Fruit fly (Drosophila melanogaster) whole organism, embryonic: ENCODE measurements around the gene BNIP3.

Experiments used
- ATbp ChIP-seq: fragments of 200-800 bp; sonication (Bioruptor generic); optimal IDR thresholded peaks from 2 replicates; lab custom pipeline; 2017; ENCODE audit warnings: missing biosample characterization, mild to moderate bottlenecking, missing genetic modification characterization, missing genetic modification reagents
- Ada2b ChIP-seq: fragments of 200-800 bp; sonication (Bioruptor generic); IDR thresholded peaks from 2 replicates; pipeline ENCODE4 v1.3.6; 2022; ENCODE audit warnings: missing biosample characterization, missing genetic modification characterization
- Antp ChIP-seq: fragments of 200-800 bp; sonication (Bioruptor generic); optimal IDR thresholded peaks from 3 replicates; lab custom pipeline; 2016; ENCODE audit warnings: missing biosample characterization, missing genetic modification characterization
- Bdp1 ChIP-seq: fragments of 200-800 bp; sonication (Bioruptor generic); optimal IDR thresholded peaks from 3 replicates; lab custom pipeline; 2016; ENCODE audit warnings: missing biosample characterization, missing genetic modification characterization
- CG10979 ChIP-seq: fragments of 200-800 bp; sonication (Bioruptor generic); optimal IDR thresholded peaks from 2 replicates; lab custom pipeline; 2018; ENCODE audit warnings: missing biosample characterization, mild to moderate bottlenecking, missing genetic modification characterization, moderate library complexity
- CG12236 ChIP-seq: fragments of 200-800 bp; sonication (Bioruptor generic); optimal IDR thresholded peaks from 2 replicates; lab custom pipeline; 2016; ENCODE audit warnings: missing biosample characterization, missing genetic modification characterization
- CG12942 ChIP-seq: fragments of 200-800 bp; sonication (Bioruptor generic); optimal IDR thresholded peaks from 3 replicates; lab custom pipeline; 2016; ENCODE audit warnings: missing biosample characterization, missing genetic modification characterization
- CG13287 ChIP-seq: fragments of 200-800 bp; sonication (Bioruptor generic); IDR thresholded peaks from 2 replicates; pipeline ENCODE4 v1.3.6; 2022; ENCODE audit warnings: missing biosample characterization, missing genetic modification characterization; ENCODE audit not compliant: partially characterized antibody
- CG16815 ChIP-seq: fragments of 200-800 bp; sonication (Bioruptor generic); optimal IDR thresholded peaks from 3 replicates; lab custom pipeline; 2017; ENCODE audit warnings: missing biosample characterization, mild to moderate bottlenecking, missing genetic modification characterization
- CG2199 ChIP-seq: fragments of 200-800 bp; sonication (Bioruptor generic); IDR thresholded peaks from 3 replicates; pipeline ENCODE4 v1.3.6; 2022; ENCODE audit warnings: missing biosample characterization, missing genetic modification characterization
- CG2875 ChIP-seq: fragments of 200-800 bp; sonication (Bioruptor generic); optimal IDR thresholded peaks from 2 replicates; lab custom pipeline; 2017; ENCODE audit warnings: missing biosample characterization, mild to moderate bottlenecking, missing genetic modification characterization, missing genetic modification reagents
- CG30020 ChIP-seq: fragments of 200-800 bp; optimal IDR thresholded peaks from 2 replicates; lab custom pipeline; 2019; ENCODE audit warnings: missing biosample characterization, mild to moderate bottlenecking, missing genetic modification characterization, moderate library complexity
- CG31224 ChIP-seq: fragments of 200-800 bp; sonication (Bioruptor generic); IDR thresholded peaks from 2 replicates; pipeline ENCODE4 v1.3.6; 2022; ENCODE audit warnings: missing biosample characterization, missing genetic modification characterization
- CG3407 ChIP-seq: fragments of 200-800 bp; sonication (Bioruptor generic); optimal IDR thresholded peaks from 2 replicates; lab custom pipeline; 2018; ENCODE audit warnings: missing biosample characterization, mild to moderate bottlenecking, missing genetic modification characterization
- CG4707 ChIP-seq: fragments of 200-800 bp; sonication (Bioruptor generic); optimal IDR thresholded peaks from 2 replicates; lab custom pipeline; 2018; ENCODE audit warnings: missing biosample characterization, mild to moderate bottlenecking, missing genetic modification characterization, moderate library complexity
- CG4820 ChIP-seq: fragments of 200-800 bp; sonication (Bioruptor generic); optimal IDR thresholded peaks from 3 replicates; lab custom pipeline; 2016; ENCODE audit warnings: missing biosample characterization, missing genetic modification characterization
- CG7372 ChIP-seq: fragments of 200-800 bp; sonication (Bioruptor generic); IDR thresholded peaks from 2 replicates; pipeline ENCODE4 v1.3.6; 2022; ENCODE audit warnings: missing biosample characterization, missing genetic modification characterization
- CG8359 ChIP-seq: fragments of 200-800 bp; sonication (Bioruptor generic); optimal IDR thresholded peaks from 2 replicates; lab custom pipeline; 2017; ENCODE audit warnings: missing biosample characterization, mild to moderate bottlenecking, missing genetic modification characterization, borderline replicate concordance
- CG8478 ChIP-seq: fragments of >200 bp; optimal IDR thresholded peaks from 2 replicates; lab custom pipeline; 2018
- CTCF ChIP-seq: fragments of 200-800 bp; sonication (Bioruptor generic); optimal IDR thresholded peaks from 2 replicates; lab custom pipeline; 2017; ENCODE audit warnings: missing biosample characterization, mild to moderate bottlenecking, missing genetic modification characterization, moderate library complexity
- Doc2 ChIP-seq: fragments of 200-800 bp; sonication (Bioruptor generic); IDR thresholded peaks from 2 replicates; pipeline ENCODE4 v1.3.6; 2022; ENCODE audit warnings: missing biosample characterization, missing genetic modification characterization
- Dp ChIP-seq: fragments of 200-800 bp; sonication (Bioruptor generic); optimal IDR thresholded peaks from 2 replicates; lab custom pipeline; 2018; ENCODE audit warnings: missing biosample characterization, mild to moderate bottlenecking, missing genetic modification characterization, moderate library complexity
- Elba2 ChIP-seq: fragments of 200-800 bp; sonication (Bioruptor generic); optimal IDR thresholded peaks from 3 replicates; lab custom pipeline; 2016; ENCODE audit warnings: missing biosample characterization, missing genetic modification characterization
- HLH3B ChIP-seq: fragments of 200-800 bp; sonication (Bioruptor generic); IDR thresholded peaks from 2 replicates; pipeline ENCODE4 v1.3.6; 2022; ENCODE audit warnings: missing biosample characterization, missing genetic modification characterization
- HmgD ChIP-seq: fragments of 200-800 bp; sonication (Bioruptor generic); optimal IDR thresholded peaks from 3 replicates; lab custom pipeline; 2016; ENCODE audit warnings: missing biosample characterization, missing genetic modification characterization
- HmgZ ChIP-seq: fragments of 200-800 bp; sonication (Bioruptor generic); optimal IDR thresholded peaks from 2 replicates; lab custom pipeline; 2018; ENCODE audit warnings: missing biosample characterization, mild to moderate bottlenecking, missing genetic modification characterization
- Hmr ChIP-seq: fragments of 200-800 bp; sonication (Bioruptor generic); optimal IDR thresholded peaks from 3 replicates; lab custom pipeline; 2017; ENCODE audit warnings: mild to moderate bottlenecking, missing biosample characterization, missing genetic modification reagents, missing genetic modification characterization
- Lpt ChIP-seq: fragments of >200 bp; optimal IDR thresholded peaks from 2 replicates; lab custom pipeline; 2018; ENCODE audit warnings: missing biosample characterization, missing genetic modification characterization
- Mes4 ChIP-seq: fragments of 200-800 bp; sonication (Bioruptor generic); optimal IDR thresholded peaks from 2 replicates; lab custom pipeline; 2016; ENCODE audit warnings: missing biosample characterization, missing genetic modification characterization
- NFAT ChIP-seq: fragments of 200-800 bp; sonication (Bioruptor generic); IDR thresholded peaks from 2 replicates; pipeline ENCODE4 v1.3.6; 2022; ENCODE audit warnings: missing biosample characterization, missing genetic modification characterization
- Nf-YB ChIP-seq: fragments of 200-800 bp; sonication (Bioruptor generic); optimal IDR thresholded peaks from 3 replicates; lab custom pipeline; 2019; ENCODE audit warnings: missing biosample characterization, mild to moderate bottlenecking, missing genetic modification characterization, moderate library complexity
- cato ChIP-seq: fragments of 200-800 bp; sonication (Bioruptor generic); optimal IDR thresholded peaks from 2 replicates; lab custom pipeline; 2016; ENCODE audit warnings: missing biosample characterization, missing genetic modification characterization, borderline replicate concordance
- dmrt11E ChIP-seq: fragments of 200-800 bp; sonication (Bioruptor generic); optimal IDR thresholded peaks from 3 replicates; lab custom pipeline; 2018; ENCODE audit warnings: missing biosample characterization, mild to moderate bottlenecking, missing genetic modification characterization, moderate library complexity
- eve ChIP-seq, 2 experiments: fragments of >200 bp; optimal IDR thresholded peaks; 2 replicates each; lab custom pipeline; 2017; ENCODE audit warnings: missing biosample characterization in 2 of 2, missing genetic modification characterization in 2 of 2
- fd96Cb ChIP-seq: fragments of 200-800 bp; sonication (Bioruptor generic); optimal IDR thresholded peaks from 2 replicates; lab custom pipeline; 2018; ENCODE audit warnings: missing biosample characterization, mild to moderate bottlenecking, missing genetic modification characterization, moderate library complexity
- gsb-n ChIP-seq: fragments of 200-800 bp; sonication (Bioruptor generic); optimal IDR thresholded peaks from 3 replicates; lab custom pipeline; 2018; ENCODE audit warnings: missing biosample characterization, mild to moderate bottlenecking, missing genetic modification characterization
- gt ChIP-seq: fragments of 200-800 bp; sonication (Bioruptor generic); IDR thresholded peaks from 2 replicates; pipeline ENCODE4 v1.3.6; 2022; ENCODE audit warnings: missing biosample characterization, missing genetic modification characterization
- hbn ChIP-seq: fragments of 200-800 bp; sonication (Bioruptor generic); IDR thresholded peaks from 2 replicates; pipeline ENCODE4 v1.3.6; 2022; ENCODE audit warnings: missing biosample characterization, missing genetic modification characterization; ENCODE audit not compliant: partially characterized antibody
- ind ChIP-seq: fragments of 200-800 bp; sonication (Bioruptor generic); optimal IDR thresholded peaks from 3 replicates; lab custom pipeline; 2016; ENCODE audit warnings: missing biosample characterization, missing genetic modification characterization
- insv ChIP-seq, 2 experiments: fragments of 200-800 bp; sonication (Bioruptor generic); optimal IDR thresholded peaks; 3 replicates each; lab custom pipeline; 2016 to 2018; ENCODE audit warnings: missing biosample characterization in 2 of 2, missing genetic modification characterization in 2 of 2
- jumu ChIP-seq: fragments of 200-800 bp; sonication (Bioruptor generic); optimal IDR thresholded peaks from 3 replicates; lab custom pipeline; 2016; ENCODE audit warnings: missing biosample characterization, missing genetic modification characterization
- kay ChIP-seq: fragments of 200-800 bp; sonication (Bioruptor generic); optimal IDR thresholded peaks from 2 replicates; lab custom pipeline; 2016; ENCODE audit warnings: missing biosample characterization, missing genetic modification characterization
- kni ChIP-seq: fragments of 200-800 bp; sonication (Bioruptor generic); optimal IDR thresholded peaks from 3 replicates; lab custom pipeline; 2017; ENCODE audit warnings: mild to moderate bottlenecking, missing biosample characterization, missing genetic modification reagents, missing genetic modification characterization
- knrl ChIP-seq: fragments of 200-800 bp; sonication (Bioruptor generic); IDR thresholded peaks from 3 replicates; pipeline ENCODE4 v1.3.6; 2022; ENCODE audit warnings: missing biosample characterization, missing genetic modification characterization; ENCODE audit not compliant: partially characterized antibody
- mam ChIP-seq: fragments of 200-800 bp; sonication (Bioruptor generic); optimal IDR thresholded peaks from 3 replicates; lab custom pipeline; 2016; ENCODE audit warnings: missing biosample characterization, missing genetic modification characterization
- onecut ChIP-seq: fragments of 200-800 bp; sonication (Bioruptor generic); IDR thresholded peaks from 2 replicates; pipeline ENCODE4 v1.3.6; 2022; ENCODE audit warnings: missing biosample characterization, missing genetic modification characterization
- pfk ChIP-seq: fragments of 200-800 bp; sonication (Bioruptor generic); optimal IDR thresholded peaks from 2 replicates; lab custom pipeline; 2018; ENCODE audit warnings: missing biosample characterization, mild to moderate bottlenecking, missing genetic modification characterization, moderate library complexity
- seq ChIP-seq: fragments of 200-800 bp; sonication (Bioruptor generic); IDR thresholded peaks from 2 replicates; pipeline ENCODE4 v1.3.6; 2022; ENCODE audit warnings: missing biosample characterization, missing genetic modification characterization
- sima ChIP-seq: fragments of 200-800 bp; sonication (Bioruptor generic); optimal IDR thresholded peaks from 2 replicates; lab custom pipeline; 2016; ENCODE audit warnings: missing biosample characterization, missing genetic modification characterization
- so ChIP-seq: fragments of 200-800 bp; sonication (Bioruptor generic); IDR thresholded peaks from 3 replicates; pipeline ENCODE4 v1.3.6; 2022; ENCODE audit warnings: missing biosample characterization, missing genetic modification characterization
- toy ChIP-seq: fragments of 200-800 bp; sonication (Bioruptor generic); IDR thresholded peaks from 2 replicates; pipeline ENCODE4 v1.3.6; 2022; ENCODE audit warnings: missing biosample characterization, missing genetic modification characterization
- ttk ChIP-seq: fragments of 200-800 bp; sonication (Bioruptor generic); IDR thresholded peaks from 2 replicates; pipeline ENCODE4 v2.1.2; 2022; ENCODE audit warnings: missing biosample characterization, missing genetic modification characterization
- tup ChIP-seq: fragments of 200-800 bp; sonication (Bioruptor generic); optimal IDR thresholded peaks from 2 replicates; lab custom pipeline; 2016; ENCODE audit warnings: missing biosample characterization, mild to moderate bottlenecking, missing genetic modification characterization, moderate library complexity
- z ChIP-seq: fragments of 200-800 bp; sonication (Bioruptor generic); IDR thresholded peaks from 3 replicates; pipeline ENCODE4 v1.3.6; 2022; ENCODE audit warnings: missing biosample characterization, missing genetic modification characterization

The BNIP3 gene

DNA sequence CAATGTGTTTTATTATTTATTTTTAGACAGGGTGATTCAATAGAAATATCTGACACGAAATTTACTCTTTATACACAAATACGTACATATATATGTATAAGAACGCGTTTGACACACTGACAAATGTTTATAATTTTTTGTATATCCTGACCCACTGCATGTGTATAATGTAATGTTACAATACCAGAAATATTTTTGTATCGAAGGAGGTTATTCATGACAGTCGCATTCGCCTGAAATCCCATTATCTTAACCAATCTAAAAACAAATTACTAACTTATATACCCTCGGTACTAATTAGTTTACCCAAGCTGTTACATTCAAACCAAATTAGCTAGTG lies 25.0 kb downstream of the BNIP3 start (continued):
- TF ChIP-seq CG8478 (no peak), CG30020 (no peak), cato (GFP tag; lab: Kevin White, UChicago) (no peak), CG2199 (GFP tag; lab: Robert Waterston, UW) (no peak), Nf-YB (GFP tag; lab: Kevin White, UChicago) (peak; percentile 4), onecut (GFP tag; lab: Robert Waterston, UW) (no peak), tup (no peak), CG2875 (no peak), CG12236 (GFP tag; lab: Kevin White, UChicago) (no peak), CG7372 (GFP tag; lab: Robert Waterston, UW) (no peak), so (GFP tag; lab: Robert Waterston, UW) (no peak; the same call in 2 of the 3 replicates), CG4707 (GFP tag; lab: Kevin White, UChicago) (no peak), CG8359 (GFP tag; lab: Kevin White, UChicago) (no peak), CG16815 (GFP tag; lab: Kevin White, UChicago) (no peak), gsb-n (tag; lab: Kevin White, UChicago) (peak; percentile 30), toy (GFP tag; lab: Robert Waterston, UW) (no peak), HmgZ (tag; lab: Kevin White, UChicago) (no peak), Doc2 (GFP tag; lab: Robert Waterston, UW) (no peak), mam (GFP tag; lab: Kevin White, UChicago) (no peak), pfk (GFP tag; lab: Kevin White, UChicago) (no peak), Lpt (no peak), kni (no peak), Mes4 (GFP tag; lab: Kevin White, UChicago) (no peak), NFAT (GFP tag; lab: Robert Waterston, UW) (no peak), eve (GFP tag; optimal IDR thresholded peaks at IDR 0.05; lab: Kevin White, UChicago) (no peak), CG3407 (no peak), HLH3B (GFP tag; lab: Robert Waterston, UW) (no peak), Ada2b (no peak), knrl (no peak), sima (GFP tag; lab: Kevin White, UChicago) (no peak), HmgD (GFP tag; lab: Kevin White, UChicago) (no peak), Elba2 (GFP tag; lab: Kevin White, UChicago) (no peak), z (no peak), CG13287 (GFP tag; lab: Robert Waterston, UW) (no peak), ind (GFP tag; lab: Kevin White, UChicago) (no peak), Dp (no peak), seq (GFP tag; lab: Robert Waterston, UW) (no peak), CG10979 (no peak), kay (GFP tag; lab: Kevin White, UChicago) (no peak), hbn (GFP tag; lab: Robert Waterston, UW) (no peak), Bdp1 (no peak), Hmr (GFP tag; lab: Kevin White, UChicago) (no peak), jumu (GFP tag; lab: Kevin White, UChicago) (no peak), gt (GFP tag; lab: Robert Waterston, UW) (no peak), ttk (GFP tag; lab: Robert Waterston, UW) (no peak), CG4820 (GFP tag; lab: Kevin White, UChicago) (no peak), dmrt11E (tag; lab: Kevin White, UChicago) (no peak), ATbp (GFP tag; lab: Kevin White, UChicago) (no peak), CTCF (no peak), fd96Cb (tag; lab: Kevin White, UChicago) (no peak), CG12942 (GFP tag; lab: Kevin White, UChicago) (no peak), CG31224 (GFP tag; lab: Robert Waterston, UW) (no peak), Antp (GFP tag; lab: Kevin White, UChicago) (no peak), insv (GFP tag; optimal IDR thresholded peaks at IDR 0.05; lab: Kevin White, UChicago) (no peak)
